Worm (Caenorhabditis elegans): ENCODE data around the gene srg-15.

ce11 chrII:8742006-8742847 is 32.0 kb upstream of the srg-15 start:
- TF ChIP-seq ceh-48 (tag; optimal IDR thresholded peaks at IDR 0.05): no peak
- TF ChIP-seq lin-11 (tag; optimal IDR thresholded peaks at IDR 0.05): no peak
- no peak for TF ChIP-seq C08G9.2 (tag; optimal IDR thresholded peaks at IDR 0.05)
- TF ChIP-seq fkh-10 (GFP tag; optimal IDR thresholded peaks at IDR 0.05): no peak
- TF ChIP-seq ceh-19 (GFP tag; optimal IDR thresholded peaks at IDR 0.05): no peak
- TF ChIP-seq dve-1 (tag; optimal IDR thresholded peaks at IDR 0.05): no peak
- TF ChIP-seq lim-6 (tag; optimal IDR thresholded peaks at IDR 0.05): no peak
- no peak for TF ChIP-seq pha-4 (tag; optimal IDR thresholded peaks at IDR 0.05)
- no peak for TF ChIP-seq C38D4.7 (GFP tag; optimal IDR thresholded peaks at IDR 0.05)
- TF ChIP-seq zip-5 (tag; optimal IDR thresholded peaks at IDR 0.05): no peak
- no peak for TF ChIP-seq ets-4 (tag; optimal IDR thresholded peaks at IDR 0.05)
- TF ChIP-seq ceh-9 (tag; optimal IDR thresholded peaks at IDR 0.05): no peak

Data from whole organism, late embryonic.